In the genomic region with DNA sequence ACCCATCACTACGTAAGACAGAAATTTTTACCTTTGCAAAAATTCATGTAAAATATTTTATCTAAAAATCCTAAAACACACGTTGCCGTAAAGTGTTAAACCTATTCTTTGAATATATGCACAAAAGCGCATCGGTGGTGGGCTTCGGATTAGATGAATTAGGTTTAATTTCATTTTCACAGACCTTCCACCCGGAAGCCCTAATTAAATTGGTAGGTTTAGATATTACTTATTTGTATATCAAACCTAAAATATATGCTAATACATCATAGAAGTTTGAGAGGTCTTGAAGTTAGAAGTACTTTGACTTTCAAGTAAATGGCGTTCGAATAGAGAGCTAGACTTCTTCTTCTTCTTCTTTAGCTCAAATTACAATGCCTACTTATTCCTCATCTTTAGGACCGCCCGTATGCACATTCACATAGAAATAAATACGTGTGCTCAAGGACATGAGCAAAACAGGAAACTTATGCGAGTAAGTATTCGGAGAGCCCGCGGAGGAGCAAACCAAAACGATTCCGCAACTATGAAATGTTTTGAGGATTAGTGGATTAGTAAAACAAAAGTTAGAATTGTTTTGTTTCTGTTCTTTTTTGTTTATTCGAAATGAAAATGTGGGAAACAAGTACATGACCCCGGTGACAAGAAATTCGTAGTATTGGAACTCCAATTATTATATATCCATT, we compare ENCODE assay signal across 4 worm cellular contexts.
TF ChIP-seq lines count a peak whose summit lies in the region.

No protein-coding gene starts in this region.

TF ChIP-seq in whole organism, L1 larva, 84 proteins besides CTCF, POLR2A, EP300 and RAD21:
- TF ChIP-seq efl-3 (GFP tag; optimal IDR thresholded peaks at IDR 0.05; lab: Kevin White, UChicago) (no peak), lin-14 (GFP tag; optimal IDR thresholded peaks at IDR 0.05; lab: Kevin White, UChicago) (peak; percentile 37)
TF ChIP-seq in whole organism, L1 larva: peak in this region for 1.

TF ChIP-seq in whole organism, L2 larva, 48 proteins besides CTCF, POLR2A, EP300 and RAD21:
- TF ChIP-seq unc-55 (GFP tag; optimal IDR thresholded peaks at IDR 0.05; lab: Kevin White, UChicago) (peak; percentile 67), aly-2 (tag; optimal IDR thresholded peaks at IDR 0.05; lab: Kevin White, UChicago) (no peak), ZK546.5 (tag; optimal IDR thresholded peaks at IDR 0.05; lab: Kevin White, UChicago) (no peak)
TF ChIP-seq in whole organism, L2 larva: peak in this region for 1.

TF ChIP-seq in whole organism, late embryonic, 69 proteins besides CTCF, POLR2A, EP300 and RAD21:
- TF ChIP-seq unc-42 (tag; optimal IDR thresholded peaks at IDR 0.05; lab: Kevin White, UChicago) = peak; percentile 52
- TF ChIP-seq ztf-16 (tag; optimal IDR thresholded peaks at IDR 0.05; lab: Kevin White, UChicago) = no peak
TF ChIP-seq in whole organism, late embryonic: peak in this region for 1.

TF ChIP-seq in whole organism, mixed stage, embryonic, 35 proteins besides CTCF, POLR2A, EP300 and RAD21:
- TF ChIP-seq ztf-11 (tag; optimal IDR thresholded peaks at IDR 0.05; lab: Kevin White, UChicago) = no peak
- peak; percentile 95 for TF ChIP-seq ces-1 (GFP tag; optimal IDR thresholded peaks at IDR 0.05; lab: Kevin White, UChicago)
